Worm (Caenorhabditis elegans): ENCODE measurements around the gene hgrs-1.

- TF ChIP-seq ceh-13 (GFP tag; optimal IDR thresholded peaks at IDR 0.05): no peak
- TF ChIP-seq ama-1 (optimal IDR thresholded peaks at IDR 0.05): no peak
Observed at ce11 chrIV:8159087-8159486, 46.8 kb downstream of the hgrs-1 start, which contains the start of gene faah-1.

All from whole organism, early embryonic.